Fruit fly (Drosophila melanogaster) whole organism: ENCODE results near the gene Ent1.

Source experiments
- CG8478 ChIP-seq: fragments of >200 bp; optimal IDR thresholded peaks from 2 replicates; lab custom pipeline; 2018; ENCODE audit warnings: inconsistent platforms
- Dll ChIP-seq: fragments of >200 bp; optimal IDR thresholded peaks from 2 replicates; lab custom pipeline; 2017
- EcR ChIP-seq, 2 experiments: fragments of >200 bp; optimal IDR thresholded peaks; 2 replicates each; lab custom pipeline; 2017; ENCODE audit warnings: missing biosample characterization in 2 of 2, missing genetic modification characterization in 2 of 2, missing genetic modification reagents in 2 of 2
- pan ChIP-seq: fragments of >200 bp; optimal IDR thresholded peaks from 2 replicates; lab custom pipeline; 2017
- psq ChIP-seq: fragments of >200 bp; optimal IDR thresholded peaks from 2 replicates; lab custom pipeline; 2017
- usp ChIP-seq: fragments of >200 bp; optimal IDR thresholded peaks from 2 replicates; lab custom pipeline; 2017; ENCODE audit warnings: missing biosample characterization, missing genetic modification characterization, mixed read lengths

The Ent1 gene

DNA sequence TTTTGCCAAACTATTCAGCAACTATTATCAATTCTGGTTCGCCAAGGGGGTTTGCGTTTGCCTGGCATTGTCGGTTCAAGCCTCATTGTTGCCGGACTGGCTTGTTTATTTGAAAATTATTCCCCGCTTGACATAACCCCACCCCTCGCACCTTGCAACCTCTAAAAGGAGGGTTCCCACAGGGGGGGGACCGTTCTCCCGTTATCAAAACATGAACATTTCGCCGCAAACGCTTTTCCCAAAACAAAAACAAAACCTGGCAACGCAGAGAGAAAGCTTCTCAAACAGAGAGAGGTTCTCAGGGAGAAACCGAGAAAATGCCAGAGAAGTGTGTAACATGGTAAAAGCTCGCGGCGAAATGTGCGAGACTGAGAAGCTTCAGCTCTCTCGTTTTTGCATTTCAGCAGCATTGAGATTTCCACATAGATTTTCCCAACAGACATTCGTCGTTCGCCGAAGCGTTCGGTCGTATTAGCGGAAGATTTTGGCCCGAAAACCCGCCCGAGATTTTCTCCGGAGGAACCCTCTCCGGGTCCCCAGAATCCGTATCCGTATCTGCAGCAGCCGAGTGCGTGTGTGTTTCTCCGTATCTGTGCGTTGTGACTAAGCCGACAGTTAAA lies 47.8 kb downstream of the Ent1 start:
- TF ChIP-seq Dll (lab: Kevin White, UChicago) (peak; percentile 11), EcR (GFP tag; optimal IDR thresholded peaks at IDR 0.05; lab: Kevin White, UChicago) (no peak), usp (no peak), CG8478 (lab: Kevin White, UChicago) (no peak), pan (lab: Kevin White, UChicago) (no peak)

DNA sequence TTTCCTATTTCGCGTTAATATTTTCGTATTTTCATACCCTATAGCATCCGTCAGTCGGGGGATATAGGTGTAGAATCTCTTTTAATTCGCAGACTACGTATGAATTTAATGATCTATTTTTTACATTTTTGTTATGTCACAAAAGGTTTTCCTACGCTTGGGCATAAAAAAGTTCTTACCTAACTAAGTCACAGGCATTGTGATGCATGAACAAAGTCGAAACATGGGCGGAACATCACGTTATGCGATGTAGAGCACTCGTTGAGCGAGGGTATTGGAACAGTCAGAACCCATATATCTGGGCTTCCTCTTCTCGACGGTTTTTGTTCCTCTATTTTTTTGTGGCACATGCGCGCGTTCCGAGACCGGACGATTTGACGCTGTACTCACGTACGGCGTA lies 48.5 kb downstream of the Ent1 start:
- TF ChIP-seq EcR (GFP tag; optimal IDR thresholded peaks at IDR 0.05; lab: Kevin White, UChicago) (no peak), Dll (lab: Kevin White, UChicago) (no peak), CG8478 (lab: Kevin White, UChicago) (no peak), usp (no peak), pan (lab: Kevin White, UChicago) (peak; percentile 73), psq (lab: Kevin White, UChicago) (no peak)

DNA sequence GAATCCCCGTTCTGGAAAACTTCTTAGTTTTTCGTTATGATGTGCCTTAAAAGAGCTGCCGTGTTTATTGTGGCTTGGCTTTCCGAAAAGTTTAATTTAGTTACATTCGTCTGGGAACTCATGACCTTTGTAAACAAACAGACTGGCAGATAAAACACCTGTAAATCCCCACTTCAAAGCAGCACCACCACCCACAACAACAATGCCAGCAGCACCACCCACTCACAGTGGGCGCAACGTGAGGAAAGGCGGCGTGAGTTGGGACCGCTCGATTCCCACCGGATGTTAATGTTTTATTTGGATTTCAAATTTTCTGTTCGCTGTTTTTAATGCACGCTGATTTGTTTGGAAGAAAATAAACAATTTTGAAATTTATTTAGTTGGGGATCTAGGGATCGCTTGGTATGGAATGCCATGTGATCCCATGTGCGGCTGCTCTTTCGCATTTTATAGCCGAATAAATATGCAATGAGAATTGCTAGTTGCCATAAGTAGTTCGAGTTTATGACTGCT lies 49.4 kb downstream of the Ent1 start:
- TF ChIP-seq Dll (lab: Kevin White, UChicago) (no peak), usp (no peak), psq (lab: Kevin White, UChicago) (no peak), EcR (GFP tag; optimal IDR thresholded peaks at IDR 0.05; lab: Kevin White, UChicago) (no peak), CG8478 (lab: Kevin White, UChicago) (no peak), pan (lab: Kevin White, UChicago) (no peak)

DNA sequence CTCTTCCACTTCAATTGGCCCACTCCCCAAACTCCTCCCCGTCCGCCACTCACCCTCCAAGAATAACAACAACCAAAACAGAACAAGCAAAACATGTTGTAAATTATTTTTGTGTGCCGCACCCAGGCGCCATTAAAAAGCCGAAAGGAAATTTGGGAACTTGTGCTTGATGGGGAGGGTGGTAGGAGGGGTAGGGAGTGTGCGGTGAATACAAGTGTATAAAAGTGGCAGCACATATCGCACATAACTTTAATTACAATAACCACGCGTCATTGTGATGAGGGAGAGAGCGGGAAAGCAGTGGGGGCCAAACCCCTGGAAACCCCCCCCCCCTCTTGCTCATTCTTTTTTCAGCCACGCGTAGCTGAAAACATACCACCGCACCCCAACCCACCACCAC lies 50.5 kb downstream of the Ent1 start:
- TF ChIP-seq Dll (lab: Kevin White, UChicago) (no peak), EcR (GFP tag; optimal IDR thresholded peaks at IDR 0.05; lab: Kevin White, UChicago) (no peak), usp (no peak), psq (lab: Kevin White, UChicago) (no peak), pan (lab: Kevin White, UChicago) (no peak)

DNA sequence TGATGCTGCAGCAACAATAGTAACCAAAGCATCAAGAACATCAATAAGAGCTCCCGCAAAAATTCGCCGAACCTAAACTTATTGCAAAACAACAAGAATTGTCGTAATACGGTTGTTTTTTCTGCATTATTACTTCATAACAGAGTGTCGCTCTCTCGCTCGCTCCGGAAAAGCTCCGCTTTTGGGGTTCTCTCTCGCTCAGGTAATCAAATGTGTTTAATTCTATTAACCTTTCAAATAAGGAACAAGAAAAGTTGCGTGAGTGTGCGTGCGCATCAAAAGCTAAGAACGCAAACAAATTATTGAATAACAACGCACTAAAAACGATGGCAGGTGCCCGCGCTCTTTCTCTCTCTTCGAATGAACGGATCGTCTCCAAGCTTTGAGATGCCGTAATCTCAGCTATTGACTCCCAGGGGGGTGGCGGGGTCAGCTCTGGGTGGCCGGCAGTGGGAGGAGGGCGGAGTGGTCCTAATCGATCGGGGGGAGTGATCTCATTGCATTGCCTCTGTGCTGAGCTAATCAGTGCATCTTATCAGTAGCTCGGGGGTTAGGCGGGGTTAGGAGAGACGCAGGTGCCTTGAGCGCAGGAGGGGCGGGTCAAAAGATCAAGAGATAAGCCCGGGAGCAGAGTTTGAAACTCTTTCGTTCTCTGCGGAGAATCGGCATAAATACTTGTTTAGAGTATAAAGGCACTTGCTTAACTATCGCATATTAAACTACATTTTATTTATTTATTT lies 51.3 kb downstream of the Ent1 start:
- TF ChIP-seq EcR (GFP tag; optimal IDR thresholded peaks at IDR 0.05; lab: Kevin White, UChicago) (no peak), psq (lab: Kevin White, UChicago) (no peak), Dll (lab: Kevin White, UChicago) (no peak), CG8478 (lab: Kevin White, UChicago) (no peak), pan (lab: Kevin White, UChicago) (no peak), usp (no peak)

DNA sequence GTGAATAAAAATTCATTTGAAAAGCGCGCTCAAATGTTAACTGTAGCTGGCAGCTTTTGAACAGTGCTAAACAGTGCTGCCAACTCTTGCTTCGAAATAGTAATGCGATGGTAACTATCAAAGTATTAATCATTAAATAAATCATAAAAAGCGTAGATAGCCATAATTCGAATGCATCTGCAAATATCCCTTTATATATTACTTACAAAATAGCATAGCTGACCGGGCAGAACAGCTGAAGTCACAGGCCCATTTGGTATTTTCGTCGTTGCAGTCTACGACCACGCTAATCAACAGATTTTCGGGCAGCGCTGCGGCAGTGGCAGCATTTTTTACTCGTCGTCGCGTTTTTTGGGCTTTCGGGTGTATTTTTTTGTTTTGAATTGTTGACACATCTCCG lies 52.0 kb downstream of the Ent1 start, which contains the start of gene Plc21C:
Gene Plc21C (plus strand): TSS at position 290 of the 400 bp plus-strand sequence.
- TF ChIP-seq pan (lab: Kevin White, UChicago): no peak
- no peak for TF ChIP-seq CG8478 (lab: Kevin White, UChicago)
- TF ChIP-seq Dll (lab: Kevin White, UChicago): no peak
- no peak for TF ChIP-seq usp
- TF ChIP-seq psq (lab: Kevin White, UChicago): no peak
- TF ChIP-seq EcR (GFP tag; optimal IDR thresholded peaks at IDR 0.05; lab: Kevin White, UChicago): no peak
